Fruit fly (Drosophila melanogaster): ENCODE measurements around the gene CG17258.
A peak's percentile ranks its signal among the peaks of the same experiment; 100 is the strongest.

The CG17258 gene

DNA sequence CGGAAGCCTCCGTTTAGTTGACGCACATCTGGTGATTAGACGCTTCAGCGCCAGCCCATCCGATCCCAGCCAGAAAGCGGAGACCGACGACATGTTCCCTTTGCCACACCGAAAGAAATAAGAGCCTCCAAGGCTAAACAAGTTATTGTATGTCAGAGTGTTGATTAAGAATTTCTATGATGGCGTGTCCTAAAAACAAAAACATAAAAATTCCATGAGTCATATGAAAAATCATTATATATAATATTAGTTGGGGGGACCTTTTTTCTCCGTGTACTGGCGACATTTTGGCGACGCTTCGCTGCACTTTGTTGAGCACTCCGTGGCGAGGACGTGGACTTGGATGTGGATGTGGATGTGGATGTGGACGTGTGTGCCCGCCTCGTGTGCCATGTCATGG lies 22.4 kb downstream of the CG17258 start (continued):
- peak; percentile 37 for TF ChIP-seq CG5245 (GFP tag; optimal IDR thresholded peaks at IDR 0.05)
- no peak for TF ChIP-seq kni (GFP tag; optimal IDR thresholded peaks at IDR 0.05)
- TF ChIP-seq CG3838 (GFP tag; optimal IDR thresholded peaks at IDR 0.05), result no peak
- TF ChIP-seq h (optimal IDR thresholded peaks at IDR 0.05), result no peak
- no peak for TF ChIP-seq seq (GFP tag; IDR thresholded peaks at IDR 0.05)
- no peak for TF ChIP-seq CG6689 (GFP tag; IDR thresholded peaks at IDR 0.05)
- no peak for TF ChIP-seq NfI (GFP tag; optimal IDR thresholded peaks at IDR 0.05)
- no peak for TF ChIP-seq CG8924 (tag; optimal IDR thresholded peaks at IDR 0.05)
- no peak for TF ChIP-seq crp (GFP tag; optimal IDR thresholded peaks at IDR 0.05)
- no peak for TF ChIP-seq CG1792 (GFP tag; optimal IDR thresholded peaks at IDR 0.05)
- no peak for TF ChIP-seq dmrt99B (tag; optimal IDR thresholded peaks at IDR 0.05)
- TF ChIP-seq CG2120 (GFP tag; optimal IDR thresholded peaks at IDR 0.05), result no peak
- TF ChIP-seq dimm (GFP tag; IDR thresholded peaks at IDR 0.05), result no peak
- TF ChIP-seq D19A (tag; optimal IDR thresholded peaks at IDR 0.05), result no peak
- TF ChIP-seq p53 (GFP tag; optimal IDR thresholded peaks at IDR 0.05), result no peak
- TF ChIP-seq Mrtf (GFP tag; IDR thresholded peaks at IDR 0.05), result 0 out of 3 replicates have a peak, but pooled peaks have one; percentile 24
- no peak for TF ChIP-seq CG8359 (GFP tag; optimal IDR thresholded peaks at IDR 0.05; ENCODE audit: borderline replicate concordance)
- TF ChIP-seq gfzf (GFP tag; optimal IDR thresholded peaks at IDR 0.05), result no peak
- peak; percentile 22 for TF ChIP-seq CG10209 (GFP tag; optimal IDR thresholded peaks at IDR 0.05)
- no peak for TF ChIP-seq fd64A (GFP tag; optimal IDR thresholded peaks at IDR 0.05)
- TF ChIP-seq fu2 (GFP tag; optimal IDR thresholded peaks at IDR 0.05), result no peak
- TF ChIP-seq CG12104 (GFP tag; optimal IDR thresholded peaks at IDR 0.05), result no peak
- no peak for TF ChIP-seq CG17912 (GFP tag; optimal IDR thresholded peaks at IDR 0.05)
- TF ChIP-seq insv (GFP tag; optimal IDR thresholded peaks at IDR 0.05), result no peak
- no peak for TF ChIP-seq Deaf1 (tag; optimal IDR thresholded peaks at IDR 0.05)
- TF ChIP-seq CG7987 (GFP tag; optimal IDR thresholded peaks at IDR 0.05), result no peak
- no peak for TF ChIP-seq CG34376 (GFP tag; optimal IDR thresholded peaks at IDR 0.05)
- no peak for TF ChIP-seq peb (GFP tag; IDR thresholded peaks at IDR 0.05)
- no peak for TF ChIP-seq exex (tag; optimal IDR thresholded peaks at IDR 0.05)
- no peak for TF ChIP-seq NFAT (GFP tag; IDR thresholded peaks at IDR 0.05)
- TF ChIP-seq Rx (GFP tag; IDR thresholded peaks at IDR 0.05), result no peak
- no peak for TF ChIP-seq Dad (GFP tag; optimal IDR thresholded peaks at IDR 0.05)
- no peak for TF ChIP-seq Lhr (GFP tag; optimal IDR thresholded peaks at IDR 0.05)
- TF ChIP-seq CG8089 (GFP tag; optimal IDR thresholded peaks at IDR 0.05), result no peak
- no peak for TF ChIP-seq cg (GFP tag; optimal IDR thresholded peaks at IDR 0.05)
- no peak for TF ChIP-seq zfh2 (GFP tag; optimal IDR thresholded peaks at IDR 0.05)
- TF ChIP-seq CG15479 (GFP tag; optimal IDR thresholded peaks at IDR 0.05), result no peak
- TF ChIP-seq CG6254 (GFP tag; optimal IDR thresholded peaks at IDR 0.05), result no peak
- no peak for TF ChIP-seq sqz (GFP tag; optimal IDR thresholded peaks at IDR 0.05)
- TF ChIP-seq NC2β (GFP tag; optimal IDR thresholded peaks at IDR 0.05), result no peak
- no peak for TF ChIP-seq sim (GFP tag; IDR thresholded peaks at IDR 0.05)
- TF ChIP-seq ap (GFP tag; IDR thresholded peaks at IDR 0.05), result 0 out of 2 replicates have a peak, but pooled peaks have one; percentile 33
- TF ChIP-seq CoRest (tag; optimal IDR thresholded peaks at IDR 0.05), result peak; percentile 7
- TF ChIP-seq CG14441 (GFP tag; IDR thresholded peaks at IDR 0.05), result peak; percentile 23; the same call in 1 of the 2 replicates
- TF ChIP-seq CG11398 (GFP tag; optimal IDR thresholded peaks at IDR 0.05), result no peak
- TF ChIP-seq E2f2 (GFP tag; IDR thresholded peaks at IDR 0.05), result no peak
- no peak for TF ChIP-seq CG3995 (GFP tag; optimal IDR thresholded peaks at IDR 0.05)
- no peak for TF ChIP-seq tx (GFP tag; optimal IDR thresholded peaks at IDR 0.05)
- no peak for TF ChIP-seq Taf1 (GFP tag; IDR thresholded peaks at IDR 0.05)
- TF ChIP-seq Hr39 (optimal IDR thresholded peaks at IDR 0.05), result no peak
- no peak for TF ChIP-seq pita (GFP tag; optimal IDR thresholded peaks at IDR 0.05)
- no peak for TF ChIP-seq Fer2 (tag; optimal IDR thresholded peaks at IDR 0.05)
- no peak for TF ChIP-seq Neu2 (GFP tag; optimal IDR thresholded peaks at IDR 0.05; ENCODE audit: borderline replicate concordance)
